Fruit fly (Drosophila melanogaster) whole organism, adult: ENCODE measurements around the gene ND-24.
A peak's percentile ranks its signal among the peaks of the same experiment; 100 is the strongest.

Source experiments
- CG11617 ChIP-seq: fragments of 200-800 bp; sonication (Bioruptor generic); optimal IDR thresholded peaks from 2 replicates; lab custom pipeline; 2017; ENCODE audit warnings: mild to moderate bottlenecking, missing biosample characterization, missing genetic modification reagents, missing genetic modification characterization
- CG12768 ChIP-seq: fragments of 200-800 bp; sonication (Bioruptor generic); optimal IDR thresholded peaks from 2 replicates; lab custom pipeline; 2017; ENCODE audit warnings: missing biosample characterization, missing genetic modification characterization, mild to moderate bottlenecking, moderate library complexity, missing genetic modification reagents
- CG14711 ChIP-seq: fragments of 200-800 bp; sonication (Bioruptor generic); optimal IDR thresholded peaks from 2 replicates; lab custom pipeline; 2018; ENCODE audit warnings: missing biosample characterization, mild to moderate bottlenecking, missing genetic modification characterization, moderate library complexity
- CG1620 ChIP-seq: fragments of 200-800 bp; sonication (Bioruptor generic); optimal IDR thresholded peaks from 2 replicates; lab custom pipeline; 2016; ENCODE audit warnings: missing biosample characterization, missing genetic modification characterization
- CG33017 ChIP-seq: fragments of 200-800 bp; sonication (Bioruptor generic); optimal IDR thresholded peaks from 2 replicates; lab custom pipeline; 2018; ENCODE audit warnings: missing biosample characterization, mild to moderate bottlenecking, missing genetic modification characterization, moderate library complexity
- CG5204 ChIP-seq: fragments of 200-800 bp; sonication (Bioruptor generic); optimal IDR thresholded peaks from 2 replicates; lab custom pipeline; 2016; ENCODE audit warnings: missing biosample characterization, missing genetic modification characterization
- CG7045 ChIP-seq: fragments of 200-800 bp; sonication (Bioruptor generic); optimal IDR thresholded peaks from 2 replicates; lab custom pipeline; 2017; ENCODE audit warnings: missing biosample characterization, mild to moderate bottlenecking, missing genetic modification characterization
- CG7101 ChIP-seq: fragments of 200-800 bp; sonication (Bioruptor generic); optimal IDR thresholded peaks from 2 replicates; lab custom pipeline; 2018; ENCODE audit warnings: missing biosample characterization, mild to moderate bottlenecking, missing genetic modification characterization, moderate library complexity
- Clk ChIP-seq: fragments of 200-800 bp; sonication (Bioruptor generic); optimal IDR thresholded peaks from 2 replicates; lab custom pipeline; 2017; ENCODE audit warnings: missing biosample characterization, missing genetic modification characterization
- Crg-1 ChIP-seq: fragments of 200-800 bp; sonication (Bioruptor generic); optimal IDR thresholded peaks from 2 replicates; lab custom pipeline; 2016; ENCODE audit warnings: missing biosample characterization, missing genetic modification characterization
- Hr96 ChIP-seq: fragments of 200-800 bp; sonication (Bioruptor generic); optimal IDR thresholded peaks from 2 replicates; lab custom pipeline; 2016; ENCODE audit warnings: missing biosample characterization, missing genetic modification characterization
- Mnt ChIP-seq: fragments of 200-800 bp; sonication (Bioruptor generic); optimal IDR thresholded peaks from 2 replicates; lab custom pipeline; 2016; ENCODE audit warnings: missing biosample characterization, mild to moderate bottlenecking, missing genetic modification characterization
- bab1 ChIP-seq: fragments of 200-800 bp; sonication (Bioruptor generic); optimal IDR thresholded peaks from 3 replicates; lab custom pipeline; 2019; ENCODE audit warnings: missing biosample characterization, mild to moderate bottlenecking, missing genetic modification characterization, moderate library complexity
- cic ChIP-seq: fragments of 200-800 bp; sonication (Bioruptor generic); optimal IDR thresholded peaks from 2 replicates; lab custom pipeline; 2017; ENCODE audit warnings: missing biosample characterization, mild to moderate bottlenecking, missing genetic modification characterization, moderate library complexity
- cnc ChIP-seq, 2 experiments: fragments of >200 bp; optimal IDR thresholded peaks; 2 replicates each; lab custom pipeline; 2017
- kay ChIP-seq: fragments of 200-800 bp; sonication (Bioruptor generic); peaks from one replicate; lab custom pipeline; 2016; ENCODE audit warnings: missing biosample characterization, missing genetic modification characterization, borderline replicate concordance
- ovo ChIP-seq: fragments of 200-800 bp; sonication (Bioruptor generic); optimal IDR thresholded peaks from 2 replicates; lab custom pipeline; 2016; ENCODE audit warnings: missing biosample characterization, missing genetic modification characterization
- pad ChIP-seq: fragments of 200-800 bp; sonication (Bioruptor generic); optimal IDR thresholded peaks from 3 replicates; lab custom pipeline; 2017; ENCODE audit warnings: missing biosample characterization, missing genetic modification characterization, mild to moderate bottlenecking, moderate library complexity, missing genetic modification reagents
- tj ChIP-seq: fragments of 200-800 bp; sonication (Bioruptor generic); optimal IDR thresholded peaks from 3 replicates; lab custom pipeline; 2017; ENCODE audit warnings: missing biosample characterization, mild to moderate bottlenecking, missing genetic modification characterization, moderate library complexity
- toe ChIP-seq: fragments of 200-800 bp; sonication (Bioruptor generic); optimal IDR thresholded peaks from 2 replicates; lab custom pipeline; 2016; ENCODE audit warnings: missing biosample characterization, missing genetic modification characterization

The ND-24 gene

DNA sequence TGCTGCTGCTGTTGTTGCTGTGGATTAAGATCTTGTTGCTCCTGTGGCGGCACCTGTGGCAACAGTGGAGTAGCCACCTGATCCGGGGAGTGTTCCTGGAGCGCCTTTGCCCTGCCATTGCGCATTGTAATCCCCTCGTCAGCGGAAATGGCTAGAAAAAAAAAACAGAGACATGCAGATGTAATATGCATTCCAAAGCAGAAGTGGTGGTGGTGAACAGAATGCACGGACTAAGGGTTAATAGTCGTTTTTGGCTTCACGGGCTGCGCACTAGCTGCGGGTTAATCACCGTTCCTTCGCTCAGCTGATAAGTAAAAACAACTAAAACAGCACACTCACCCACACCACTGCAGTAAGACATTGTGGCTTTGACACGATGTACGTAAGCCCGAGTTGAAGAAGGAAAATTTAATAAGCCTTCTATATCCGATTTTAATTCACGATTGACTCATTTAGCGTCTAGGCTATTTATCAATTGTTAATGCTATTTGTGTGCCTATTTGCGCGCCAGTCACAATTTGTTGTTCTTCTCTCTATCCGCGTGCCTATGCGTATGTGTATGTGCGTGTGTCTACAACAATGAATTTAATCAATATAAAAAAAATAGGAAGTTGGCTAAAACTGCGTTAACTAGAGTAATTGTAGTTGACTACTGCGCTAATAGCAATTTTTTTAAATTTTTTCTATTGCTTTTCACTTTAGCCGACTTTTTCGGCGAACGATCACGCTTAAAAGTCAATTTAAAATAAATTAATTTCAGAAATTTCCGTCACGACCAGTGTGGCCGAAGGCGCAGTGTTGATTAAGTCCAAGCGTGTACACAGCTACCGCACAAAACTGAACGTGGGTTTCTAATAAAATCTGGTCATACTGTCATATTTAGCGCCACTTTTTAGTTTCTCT is 4.5 kb upstream of the ND-24 start, which contains the start of gene stas:
stas (minus strand) TSS at position 806 of the 903 bp plus-strand sequence.
- TF ChIP-seq Hr96 (GFP tag; lab: Kevin White, UChicago) (no peak), CG7045 (GFP tag; lab: Kevin White, UChicago) (no peak), Crg-1 (GFP tag; lab: Kevin White, UChicago) (peak; percentile 31), Mnt (GFP tag; lab: Kevin White, UChicago) (peak; percentile 81), CG7101 (peak; percentile 33), tj (GFP tag; lab: Kevin White, UChicago) (peak; percentile 79), CG12768 (GFP tag; lab: Kevin White, UChicago) (peak; percentile 7), kay (GFP tag; lab: Kevin White, UChicago) (no peak), cnc (optimal IDR thresholded peaks at IDR 0.05; lab: Kevin White, UChicago) (no peak), ovo (peak; percentile 48), CG1620 (peak; percentile 46), CG11617 (GFP tag; lab: Kevin White, UChicago) (no peak), bab1 (GFP tag; lab: Kevin White, UChicago) (peak; percentile 67), cic (GFP tag; lab: Kevin White, UChicago) (no peak), CG5204 (no peak), toe (GFP tag; lab: Kevin White, UChicago) (no peak), CG33017 (peak; percentile 21), pad (GFP tag; lab: Kevin White, UChicago) (no peak), CG14711 (tag; lab: Kevin White, UChicago) (no peak), Clk (no peak)

dm6 chrX:17629317-17629716 is 2.6 kb upstream of the ND-24 start, which contains the start of gene CG8326:
Gene CG8326 (minus strand): TSS chrX:17629492.
- TF ChIP-seq Mnt (GFP tag; lab: Kevin White, UChicago) (peak; percentile 10), tj (GFP tag; lab: Kevin White, UChicago) (no peak), cic (GFP tag; lab: Kevin White, UChicago) (no peak), Clk (no peak), pad (GFP tag; lab: Kevin White, UChicago) (no peak), CG11617 (GFP tag; lab: Kevin White, UChicago) (no peak), CG12768 (GFP tag; lab: Kevin White, UChicago) (no peak), Hr96 (GFP tag; lab: Kevin White, UChicago) (no peak), bab1 (GFP tag; lab: Kevin White, UChicago) (peak; percentile 9)

dm6 chrX:17636001-17636400 is 4.1 kb downstream of the ND-24 start, which contains the start of the genes CG8289 and CG5800:
Gene CG8289 (minus strand): TSS chrX:17636044.
Gene CG5800 (plus strand): TSS chrX:17636281.
- TF ChIP-seq Mnt (GFP tag; lab: Kevin White, UChicago) (peak; percentile 93), pad (GFP tag; lab: Kevin White, UChicago) (no peak), CG5204 (no peak), kay (GFP tag; lab: Kevin White, UChicago) (no peak), CG7045 (GFP tag; lab: Kevin White, UChicago) (no peak), CG33017 (peak; percentile 45), CG7101 (peak; percentile 39), Crg-1 (GFP tag; lab: Kevin White, UChicago) (no peak), cic (GFP tag; lab: Kevin White, UChicago) (no peak), Clk (no peak), ovo (no peak), CG12768 (GFP tag; lab: Kevin White, UChicago) (no peak), CG14711 (tag; lab: Kevin White, UChicago) (peak; percentile 57), bab1 (GFP tag; lab: Kevin White, UChicago) (peak; percentile 62), cnc (optimal IDR thresholded peaks at IDR 0.05; lab: Kevin White, UChicago) (no peak), CG1620 (no peak), tj (GFP tag; lab: Kevin White, UChicago) (peak; percentile 23), Hr96 (GFP tag; lab: Kevin White, UChicago) (no peak), CG11617 (GFP tag; lab: Kevin White, UChicago) (peak; percentile 6), toe (GFP tag; lab: Kevin White, UChicago) (no peak)

DNA sequence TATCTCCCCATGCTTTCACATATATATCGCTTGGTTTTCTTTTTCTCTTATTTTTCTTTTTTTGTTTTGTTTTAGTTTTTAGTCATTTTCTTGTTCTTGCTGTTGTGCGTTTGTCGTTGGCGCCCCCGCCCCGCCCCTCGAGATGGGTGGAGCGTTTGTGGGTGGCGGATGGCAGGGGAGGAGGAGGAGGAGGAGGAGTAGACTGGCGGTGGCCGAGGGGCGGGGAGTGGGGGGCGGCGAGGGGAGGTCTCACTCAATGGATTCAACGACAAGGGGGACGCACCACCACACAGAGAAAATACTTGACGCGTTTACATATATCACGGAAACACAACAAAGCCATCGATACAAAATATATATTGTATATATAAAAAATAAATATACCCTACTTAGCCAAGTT is 8.9 kb downstream of the ND-24 start:
- no peak for TF ChIP-seq kay (GFP tag; lab: Kevin White, UChicago)
- TF ChIP-seq CG33017, result no peak
- TF ChIP-seq cnc (optimal IDR thresholded peaks at IDR 0.05; lab: Kevin White, UChicago), result no peak
- no peak for TF ChIP-seq Mnt (GFP tag; lab: Kevin White, UChicago)

DNA sequence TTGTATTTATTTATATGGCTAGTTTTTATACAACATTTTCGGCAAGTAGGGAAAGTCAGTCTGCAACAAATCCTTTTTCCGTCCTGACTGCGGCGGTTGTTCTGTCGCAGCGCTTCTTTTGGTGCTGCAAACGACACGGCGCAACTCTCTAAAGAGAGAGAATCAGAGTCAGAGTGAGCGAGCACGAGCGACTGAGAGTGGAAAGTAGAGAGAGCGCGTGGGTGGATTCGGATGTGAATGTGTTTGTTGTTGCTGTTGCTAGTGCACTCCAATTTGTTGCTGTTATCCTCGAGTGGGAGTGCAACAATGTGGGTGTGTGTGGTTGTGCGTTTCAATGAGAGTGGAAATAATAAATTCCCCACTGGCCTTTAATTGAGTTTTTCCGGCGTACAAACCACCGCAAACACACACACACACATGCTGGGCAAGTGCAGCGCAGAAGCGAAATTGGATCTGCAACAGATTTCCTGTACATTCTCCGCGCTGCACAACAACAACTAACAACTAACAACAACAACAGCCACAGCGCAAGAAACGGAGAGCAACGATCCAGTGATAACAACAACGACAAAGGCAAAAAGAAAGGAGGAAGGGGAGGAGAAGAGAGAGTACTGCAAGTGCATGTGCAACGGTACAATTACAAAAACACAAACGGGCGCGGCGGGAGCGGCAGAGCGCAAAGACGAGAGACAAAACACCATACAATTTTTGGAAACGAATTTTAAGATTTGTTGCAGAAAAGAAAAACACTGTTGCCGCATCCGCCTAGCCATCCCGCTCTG is 19.5 kb downstream of the ND-24 start:
- no peak for TF ChIP-seq Clk
- TF ChIP-seq tj (GFP tag; lab: Kevin White, UChicago), result no peak
- TF ChIP-seq ovo, result peak; percentile 38
- TF ChIP-seq CG33017, result no peak
- peak; percentile 91 for TF ChIP-seq pad (GFP tag; lab: Kevin White, UChicago)
- TF ChIP-seq Mnt (GFP tag; lab: Kevin White, UChicago), result no peak
- TF ChIP-seq Hr96 (GFP tag; lab: Kevin White, UChicago), result no peak
- TF ChIP-seq CG14711 (tag; lab: Kevin White, UChicago), result no peak
